Worm (Caenorhabditis elegans) whole organism, mixed stage, embryonic: ENCODE measurements around the gene ZC518.8.

Source experiments
- M03D4.4 ChIP-seq: sonication (generic microtip); optimal IDR thresholded peaks from 2 replicates; lab custom pipeline; 2017; ENCODE audit warnings: mild to moderate bottlenecking, missing genetic modification characterization, missing compliant biosample characterization
- bed-3 ChIP-seq: fragments of 200-800 bp; sonication (Bioruptor generic); optimal IDR thresholded peaks from 3 replicates; lab custom pipeline; 2018; ENCODE audit warnings: mild to moderate bottlenecking, missing genetic modification characterization, moderate library complexity, missing compliant biosample characterization
- blmp-1 ChIP-seq: fragments of 150-350 bp; optimal IDR thresholded peaks from 2 replicates; lab custom pipeline; 2014; ENCODE audit warnings: missing biosample characterization, missing genetic modification characterization
- ceh-39 ChIP-seq: fragments of 150-350 bp; optimal IDR thresholded peaks from 2 replicates; lab custom pipeline; 2014; ENCODE audit warnings: missing biosample characterization, missing genetic modification characterization
- ceh-43 ChIP-seq: fragments of 200-800 bp; sonication (Bioruptor generic); optimal IDR thresholded peaks from 2 replicates; lab custom pipeline; 2018; ENCODE audit warnings: mild to moderate bottlenecking, missing genetic modification characterization, moderate library complexity, missing compliant biosample characterization
- ceh-83 ChIP-seq: fragments of 200-800 bp; sonication (Bioruptor generic); optimal IDR thresholded peaks from 2 replicates; lab custom pipeline; 2018; ENCODE audit warnings: mild to moderate bottlenecking, missing genetic modification characterization, missing compliant biosample characterization
- ces-1 ChIP-seq: fragments of 150-350 bp; optimal IDR thresholded peaks from 2 replicates; lab custom pipeline; 2014; ENCODE audit warnings: missing biosample characterization, missing genetic modification reagents, missing genetic modification characterization
- cnd-1 ChIP-seq: fragments of 200-800 bp; sonication (Bioruptor generic); optimal IDR thresholded peaks from 2 replicates; lab custom pipeline; 2018; ENCODE audit warnings: mild to moderate bottlenecking, missing genetic modification characterization, missing compliant biosample characterization
- drap-1 ChIP-seq: fragments of 200-800 bp; sonication (Bioruptor generic); optimal IDR thresholded peaks from 3 replicates; lab custom pipeline; 2018; ENCODE audit warnings: mild to moderate bottlenecking, missing genetic modification characterization, missing compliant biosample characterization
- elt-1 ChIP-seq: sonication (generic microtip); optimal IDR thresholded peaks from 2 replicates; lab custom pipeline; 2017; ENCODE audit warnings: missing genetic modification characterization, mild to moderate bottlenecking, missing compliant biosample characterization, antibody characterized with exemption, moderate library complexity, borderline replicate concordance; ENCODE audit not compliant: insufficient read depth
- elt-3 ChIP-seq: fragments of 150-350 bp; optimal IDR thresholded peaks from 2 replicates; lab custom pipeline; 2014; ENCODE audit warnings: missing biosample characterization, missing genetic modification characterization
- flh-1 ChIP-seq: fragments of 200-800 bp; sonication (Bioruptor generic); optimal IDR thresholded peaks from 2 replicates; lab custom pipeline; 2018; ENCODE audit warnings: mild to moderate bottlenecking, missing genetic modification characterization, moderate library complexity, missing compliant biosample characterization
- ham-2 ChIP-seq: fragments of 200-800 bp; sonication (Bioruptor generic); optimal IDR thresholded peaks from 2 replicates; lab custom pipeline; 2018; ENCODE audit warnings: mild to moderate bottlenecking, missing genetic modification characterization, missing compliant biosample characterization
- hlh-1 ChIP-seq: fragments of 150-350 bp; optimal IDR thresholded peaks from 2 replicates; lab custom pipeline; 2014; ENCODE audit warnings: missing biosample characterization, missing genetic modification reagents, missing genetic modification characterization
- lin-13 ChIP-seq: fragments of 150-350 bp; optimal IDR thresholded peaks from 2 replicates; lab custom pipeline; 2014; ENCODE audit warnings: missing biosample characterization, missing genetic modification characterization
- lin-32 ChIP-seq: fragments of 200-800 bp; sonication (Bioruptor generic); optimal IDR thresholded peaks from 2 replicates; lab custom pipeline; 2018; ENCODE audit warnings: mild to moderate bottlenecking, missing genetic modification characterization, missing compliant biosample characterization
- lsy-2 ChIP-seq: fragments of 150-350 bp; optimal IDR thresholded peaks from 2 replicates; lab custom pipeline; 2014; ENCODE audit warnings: missing biosample characterization, missing genetic modification characterization
- mab-5 ChIP-seq: fragments of 150-350 bp; optimal IDR thresholded peaks from 2 replicates; lab custom pipeline; 2014; ENCODE audit warnings: missing biosample characterization, missing genetic modification characterization
- mep-1 ChIP-seq: fragments of 150-350 bp; optimal IDR thresholded peaks from 2 replicates; lab custom pipeline; 2017; ENCODE audit warnings: missing biosample characterization, missing genetic modification reagents, missing genetic modification characterization, inconsistent platforms
- mls-2 ChIP-seq: sonication (generic microtip); optimal IDR thresholded peaks from 2 replicates; lab custom pipeline; 2016; ENCODE audit warnings: mild to moderate bottlenecking, missing genetic modification characterization, moderate library complexity, missing compliant biosample characterization
- nhr-12 ChIP-seq: fragments of 150-350 bp; optimal IDR thresholded peaks from 2 replicates; lab custom pipeline; 2014; ENCODE audit warnings: missing biosample characterization, missing genetic modification characterization
- nhr-2 ChIP-seq: fragments of 150-350 bp; optimal IDR thresholded peaks from 2 replicates; lab custom pipeline; 2014; ENCODE audit warnings: missing biosample characterization, missing genetic modification characterization
- nhr-237 ChIP-seq: fragments of 150-350 bp; optimal IDR thresholded peaks from 2 replicates; lab custom pipeline; 2014; ENCODE audit warnings: missing biosample characterization, missing genetic modification characterization
- nhr-28 ChIP-seq: fragments of 150-350 bp; optimal IDR thresholded peaks from 2 replicates; lab custom pipeline; 2014; ENCODE audit warnings: missing biosample characterization, missing genetic modification characterization
- nhr-76 ChIP-seq: sonication (generic microtip); optimal IDR thresholded peaks from 2 replicates; lab custom pipeline; 2017; ENCODE audit warnings: missing biosample characterization, missing genetic modification characterization
- pha-4 ChIP-seq: fragments of 150-350 bp; optimal IDR thresholded peaks from 2 replicates; lab custom pipeline; 2018; ENCODE audit warnings: missing biosample characterization, missing genetic modification reagents, missing genetic modification characterization
- sem-2 ChIP-seq: fragments of 200-800 bp; sonication (Bioruptor generic); optimal IDR thresholded peaks from 2 replicates; lab custom pipeline; 2018; ENCODE audit warnings: mild to moderate bottlenecking, missing genetic modification characterization, missing compliant biosample characterization
- snpc-4 ChIP-seq: fragments of 150-350 bp; optimal IDR thresholded peaks from 2 replicates; lab custom pipeline; 2014; ENCODE audit warnings: missing biosample characterization, missing genetic modification characterization
- sptf-1 ChIP-seq: sonication (generic microtip); optimal IDR thresholded peaks from 2 replicates; lab custom pipeline; 2017; ENCODE audit warnings: mild to moderate bottlenecking, missing genetic modification characterization, moderate library complexity, missing compliant biosample characterization
- tbx-8 ChIP-seq: fragments of 200-800 bp; sonication (Bioruptor generic); optimal IDR thresholded peaks from 2 replicates; lab custom pipeline; 2018; ENCODE audit warnings: mild to moderate bottlenecking, missing genetic modification characterization, moderate library complexity, missing compliant biosample characterization
- unc-120 ChIP-seq: sonication (generic microtip); optimal IDR thresholded peaks from 2 replicates; lab custom pipeline; 2017; ENCODE audit warnings: missing genetic modification characterization, missing compliant biosample characterization; ENCODE audit not compliant: poor library complexity, severe bottlenecking
- unc-39 ChIP-seq: fragments of 150-350 bp; optimal IDR thresholded peaks from 2 replicates; lab custom pipeline; 2014; ENCODE audit warnings: missing biosample characterization, missing genetic modification characterization
- unc-62 ChIP-seq: fragments of 150-350 bp; optimal IDR thresholded peaks from 2 replicates; lab custom pipeline; 2014; ENCODE audit warnings: missing biosample characterization, missing genetic modification reagents, missing genetic modification characterization
- zip-8 ChIP-seq: fragments of 150-350 bp; optimal IDR thresholded peaks from 2 replicates; lab custom pipeline; 2014; ENCODE audit warnings: missing biosample characterization, missing genetic modification characterization
- ztf-11 ChIP-seq: fragments of 150-350 bp; optimal IDR thresholded peaks from 2 replicates; lab custom pipeline; 2014; ENCODE audit warnings: missing biosample characterization, missing genetic modification characterization

Gene ZC518.8

DNA sequence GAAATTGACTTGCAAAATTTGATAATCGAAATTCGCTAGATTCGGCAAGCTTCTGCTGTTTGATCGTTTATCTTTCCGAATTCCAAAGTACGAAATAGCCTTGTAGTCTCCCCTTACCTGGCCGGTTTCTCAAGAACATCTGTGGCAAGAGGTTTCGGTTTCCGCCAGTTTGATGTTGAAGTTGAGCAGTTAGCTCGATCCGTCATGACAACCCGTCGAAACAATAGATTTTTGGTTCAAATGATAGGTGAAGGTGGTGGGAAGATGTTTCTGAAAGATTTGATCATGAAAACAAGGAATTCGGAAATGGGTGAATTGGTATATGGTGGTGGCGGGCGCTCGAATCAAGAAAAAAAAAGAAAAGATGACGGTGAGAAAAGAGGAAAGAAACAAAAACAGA, 36.7 kb upstream of the ZC518.8 start, which contains the start of gene acs-20:
Gene acs-20 (minus strand): TSS at position 270 of the 400 bp plus-strand sequence.
- TF ChIP-seq ham-2 (GFP tag; lab: Kevin White, UChicago), result no peak
- no peak for TF ChIP-seq elt-1
- no peak for TF ChIP-seq bed-3 (GFP tag; lab: Kevin White, UChicago)
- no peak for TF ChIP-seq ceh-43 (GFP tag; lab: Kevin White, UChicago)
- no peak for TF ChIP-seq tbx-8 (GFP tag; lab: Kevin White, UChicago)
- TF ChIP-seq unc-39, result no peak
- no peak for TF ChIP-seq mab-5 (tag; lab: Kevin White, UChicago)
- TF ChIP-seq mep-1, result no peak
- TF ChIP-seq sem-2 (GFP tag; lab: Kevin White, UChicago), result no peak
- no peak for TF ChIP-seq nhr-2 (tag; lab: Kevin White, UChicago)
- TF ChIP-seq zip-8 (tag; lab: Kevin White, UChicago), result no peak
- no peak for TF ChIP-seq pha-4 (tag; lab: Kevin White, UChicago)
- no peak for TF ChIP-seq flh-1
- no peak for TF ChIP-seq sptf-1
- no peak for TF ChIP-seq nhr-76
- TF ChIP-seq ces-1 (GFP tag; lab: Kevin White, UChicago), result no peak
- no peak for TF ChIP-seq hlh-1 (tag; lab: Kevin White, UChicago)
- no peak for TF ChIP-seq blmp-1 (tag; lab: Kevin White, UChicago)
- no peak for TF ChIP-seq drap-1
- no peak for TF ChIP-seq ceh-39 (tag; lab: Kevin White, UChicago)

DNA sequence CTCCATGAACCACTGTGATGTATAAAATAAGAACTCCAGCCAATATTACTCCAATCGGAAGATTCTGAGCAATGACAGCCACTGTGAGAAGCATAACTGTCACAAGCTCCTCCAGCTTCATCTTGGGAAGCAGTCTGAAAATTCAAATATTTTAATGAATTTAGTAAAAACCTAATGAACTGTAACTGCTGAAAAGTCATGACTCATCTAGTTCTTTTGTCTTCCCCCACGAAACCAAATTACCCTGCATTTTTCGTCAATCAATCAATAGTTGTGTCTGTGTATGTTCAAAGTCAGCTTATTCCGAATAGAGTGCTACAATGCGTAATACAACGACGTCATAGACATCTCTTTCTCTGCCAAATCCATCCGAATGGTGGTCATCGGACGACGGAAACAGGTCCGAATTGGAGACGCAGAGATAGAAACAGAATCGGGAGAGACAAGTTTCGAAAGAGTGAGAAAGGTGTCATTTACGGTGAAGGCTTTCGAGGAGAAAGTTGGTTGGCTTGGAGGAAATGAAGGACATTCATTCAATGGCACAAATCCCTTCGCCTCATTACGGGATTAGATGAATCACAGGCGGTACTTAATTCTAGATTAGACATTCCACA, 35.0 kb upstream of the ZC518.8 start:
- TF ChIP-seq elt-3 (tag; lab: Kevin White, UChicago), result peak; percentile 5
- peak; percentile 74 for TF ChIP-seq blmp-1 (tag; lab: Kevin White, UChicago)
- TF ChIP-seq ham-2 (GFP tag; lab: Kevin White, UChicago), result peak; percentile 50
- TF ChIP-seq M03D4.4 (tag; lab: Kevin White, UChicago), result no peak
- no peak for TF ChIP-seq bed-3 (GFP tag; lab: Kevin White, UChicago)
- no peak for TF ChIP-seq tbx-8 (GFP tag; lab: Kevin White, UChicago)
- TF ChIP-seq, all 35 proteins: peak for 3

DNA sequence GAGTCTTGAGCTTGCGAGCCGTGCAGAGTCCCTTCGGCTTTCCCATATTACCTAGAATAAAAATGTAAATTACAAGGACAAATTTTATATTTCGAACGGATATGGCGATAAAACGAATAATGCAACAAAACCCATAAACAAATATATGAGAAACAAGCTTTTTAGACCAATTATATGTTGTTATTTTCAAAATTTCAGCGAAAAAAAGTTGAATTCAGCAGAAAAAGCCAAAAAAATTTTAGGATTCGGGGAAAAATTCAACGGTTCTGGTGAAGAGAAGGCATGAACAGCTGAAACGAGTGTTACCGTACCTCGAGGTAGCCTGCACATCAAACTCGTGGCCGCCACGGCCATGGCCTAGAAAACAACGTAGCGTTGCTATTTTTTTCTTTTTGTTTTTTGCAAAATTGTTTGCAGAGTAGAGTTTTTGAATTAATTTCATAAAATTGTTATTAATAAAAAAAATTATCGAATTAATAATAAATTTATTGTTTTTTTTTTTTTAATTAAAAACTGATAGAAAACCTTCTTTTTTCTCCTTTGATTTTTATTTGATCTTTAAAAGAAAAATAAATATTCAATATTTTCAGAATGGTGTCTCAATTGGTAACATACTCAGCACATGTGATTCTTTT, 29.4 kb upstream of the ZC518.8 start, which contains the start of the genes rps-23 and dpm-3:
Gene rps-23 (minus strand): TSS at position 51 of the 635 bp plus-strand sequence.
Gene dpm-3 (plus strand): TSS at position 585 of the 635 bp plus-strand sequence.
- TF ChIP-seq elt-1, result no peak
- TF ChIP-seq ces-1 (GFP tag; lab: Kevin White, UChicago), result no peak
- no peak for TF ChIP-seq elt-3 (tag; lab: Kevin White, UChicago)
- peak; percentile 67 for TF ChIP-seq pha-4 (tag; lab: Kevin White, UChicago)
- TF ChIP-seq bed-3 (GFP tag; lab: Kevin White, UChicago), result no peak
- peak; percentile 64 for TF ChIP-seq nhr-2 (tag; lab: Kevin White, UChicago)
- peak; percentile 78 for TF ChIP-seq sptf-1
- TF ChIP-seq lin-13 (tag; lab: Kevin White, UChicago), result peak; percentile 83
- peak; percentile 45 for TF ChIP-seq M03D4.4 (tag; lab: Kevin White, UChicago)
- peak; percentile 49 for TF ChIP-seq cnd-1 (tag; lab: Kevin White, UChicago)
- TF ChIP-seq blmp-1 (tag; lab: Kevin White, UChicago), result no peak
- TF ChIP-seq lin-32 (GFP tag; lab: Kevin White, UChicago), result no peak
- no peak for TF ChIP-seq ztf-11
- peak; percentile 45 for TF ChIP-seq ceh-43 (GFP tag; lab: Kevin White, UChicago)
- TF ChIP-seq drap-1, result peak; percentile 50
- TF ChIP-seq unc-62, result peak; percentile 49
- TF ChIP-seq nhr-76, result no peak
- TF ChIP-seq ham-2 (GFP tag; lab: Kevin White, UChicago), result peak; percentile 37
- TF ChIP-seq ceh-39 (tag; lab: Kevin White, UChicago), result peak; percentile 88
- TF ChIP-seq unc-120 (tag; lab: Kevin White, UChicago), result peak; percentile 43
- TF ChIP-seq hlh-1 (tag; lab: Kevin White, UChicago), result peak; percentile 85
- no peak for TF ChIP-seq tbx-8 (GFP tag; lab: Kevin White, UChicago)
- no peak for TF ChIP-seq flh-1
- TF ChIP-seq nhr-237, result peak; percentile 83
- no peak for TF ChIP-seq zip-8 (tag; lab: Kevin White, UChicago)
- TF ChIP-seq snpc-4 (tag; lab: Kevin White, UChicago), result no peak
- TF ChIP-seq nhr-28 (tag; lab: Kevin White, UChicago), result no peak
- TF ChIP-seq lsy-2 (tag; lab: Kevin White, UChicago), result peak; percentile 99
- no peak for TF ChIP-seq unc-39
- peak; percentile 45 for TF ChIP-seq mab-5 (tag; lab: Kevin White, UChicago)
- no peak for TF ChIP-seq sem-2 (GFP tag; lab: Kevin White, UChicago)
- TF ChIP-seq mep-1, result peak; percentile 80
- no peak for TF ChIP-seq nhr-12
- TF ChIP-seq ceh-83 (GFP tag; lab: Kevin White, UChicago), result no peak
- peak; percentile 22 for TF ChIP-seq mls-2 (tag; lab: Kevin White, UChicago)
